Worm (Caenorhabditis elegans): ENCODE data around the gene T28A11.20.

The T28A11.20 gene

ce11 chrV:3273156-3273555 lies at the start of gene T28A11.20:
TSS of gene T28A11.20 (minus strand) at chrV:3273256.
- TF ChIP-seq T22C8.4 (GFP tag; IDR thresholded peaks at IDR 0.05) (no peak), ztf-23 (GFP tag; IDR thresholded peaks at IDR 0.05) (no peak), ref-1 (GFP tag; conservative IDR thresholded peaks at IDR 0.05) (no peak), ztf-29 (GFP tag; IDR thresholded peaks at IDR 0.05) (no peak), tab-1 (GFP tag; IDR thresholded peaks at IDR 0.05) (no peak), klf-2 (GFP tag; conservative IDR thresholded peaks at IDR 0.05) (no peak), flt-1 (GFP tag; IDR thresholded peaks at IDR 0.05) (no peak), cog-1 (tag; optimal IDR thresholded peaks at IDR 0.05) (no peak), med-1 (GFP tag; optimal IDR thresholded peaks at IDR 0.05; ENCODE audit: insufficient read depth) (no peak)

ce11 chrV:3320432-3320831 lies 47.4 kb upstream of the T28A11.20 start, which contains the start of gene C17B7.14:
TSS of gene C17B7.14 (minus strand) at chrV:3320532.
- TF ChIP-seq flt-1 (GFP tag; IDR thresholded peaks at IDR 0.05) (no peak), ztf-29 (GFP tag; IDR thresholded peaks at IDR 0.05) (no peak), tab-1 (GFP tag; IDR thresholded peaks at IDR 0.05) (no peak), ref-1 (GFP tag; conservative IDR thresholded peaks at IDR 0.05) (no peak), T22C8.4 (GFP tag; IDR thresholded peaks at IDR 0.05) (no peak), ztf-23 (GFP tag; IDR thresholded peaks at IDR 0.05) (no peak), med-1 (GFP tag; optimal IDR thresholded peaks at IDR 0.05; ENCODE audit: insufficient read depth) (no peak)

ce11 chrV:3320005-3320404 lies 46.9 kb upstream of the T28A11.20 start, which contains the start of gene F35F10.14:
TSS of gene F35F10.14 (minus strand) at chrV:3320105.
- TF ChIP-seq T22C8.4 (GFP tag; IDR thresholded peaks at IDR 0.05) (no peak), ref-1 (GFP tag; conservative IDR thresholded peaks at IDR 0.05) (no peak), ztf-29 (GFP tag; IDR thresholded peaks at IDR 0.05) (no peak), klf-2 (GFP tag; conservative IDR thresholded peaks at IDR 0.05) (no peak), med-1 (GFP tag; optimal IDR thresholded peaks at IDR 0.05; ENCODE audit: insufficient read depth) (no peak), ztf-23 (GFP tag; IDR thresholded peaks at IDR 0.05) (no peak), tab-1 (GFP tag; IDR thresholded peaks at IDR 0.05) (no peak), cog-1 (tag; optimal IDR thresholded peaks at IDR 0.05) (no peak), flt-1 (GFP tag; IDR thresholded peaks at IDR 0.05) (no peak)

- TF ChIP-seq ref-1 (GFP tag; conservative IDR thresholded peaks at IDR 0.05): no peak
- no peak for TF ChIP-seq T22C8.4 (GFP tag; IDR thresholded peaks at IDR 0.05)
- TF ChIP-seq ztf-29 (GFP tag; IDR thresholded peaks at IDR 0.05): no peak
- no peak for TF ChIP-seq flt-1 (GFP tag; IDR thresholded peaks at IDR 0.05)
- TF ChIP-seq tab-1 (GFP tag; IDR thresholded peaks at IDR 0.05): no peak
- TF ChIP-seq cog-1 (tag; optimal IDR thresholded peaks at IDR 0.05): no peak
Measured at ce11 chrV:3318975-3319374, 45.9 kb upstream of the T28A11.20 start, which contains the start of gene F35F10.13. TSS of gene F35F10.13 (minus strand) at chrV:3319075.

- TF ChIP-seq med-1 (GFP tag; optimal IDR thresholded peaks at IDR 0.05; ENCODE audit: insufficient read depth) (no peak), tab-1 (GFP tag; IDR thresholded peaks at IDR 0.05) (no peak), flt-1 (GFP tag; IDR thresholded peaks at IDR 0.05) (no peak), ztf-29 (GFP tag; IDR thresholded peaks at IDR 0.05) (no peak)
Measured at ce11 chrV:3316108-3316507, 43.1 kb upstream of the T28A11.20 start, which contains the start of gene F35F10.1. TSS of gene F35F10.1 (plus strand) at chrV:3316307.

- TF ChIP-seq cog-1 (tag; optimal IDR thresholded peaks at IDR 0.05) (no peak), klf-2 (GFP tag; conservative IDR thresholded peaks at IDR 0.05) (no peak), med-1 (GFP tag; optimal IDR thresholded peaks at IDR 0.05; ENCODE audit: insufficient read depth) (no peak), ztf-29 (GFP tag; IDR thresholded peaks at IDR 0.05) (no peak), ref-1 (GFP tag; conservative IDR thresholded peaks at IDR 0.05) (no peak), flt-1 (GFP tag; IDR thresholded peaks at IDR 0.05) (no peak), T22C8.4 (GFP tag; IDR thresholded peaks at IDR 0.05) (no peak), ztf-23 (GFP tag; IDR thresholded peaks at IDR 0.05) (no peak), tab-1 (GFP tag; IDR thresholded peaks at IDR 0.05) (no peak)
Measured at ce11 chrV:3315308-3315707, 42.3 kb upstream of the T28A11.20 start, which contains the start of gene arrd-19. TSS of gene arrd-19 (minus strand) at chrV:3315516.

ce11 chrV:3312067-3312666 lies 39.1 kb upstream of the T28A11.20 start, which contains the start of gene arrd-18:
TSS of gene arrd-18 (minus strand) at chrV:3312117.
- TF ChIP-seq flt-1 (GFP tag; IDR thresholded peaks at IDR 0.05): no peak
- TF ChIP-seq ztf-23 (GFP tag; IDR thresholded peaks at IDR 0.05): no peak
- TF ChIP-seq T22C8.4 (GFP tag; IDR thresholded peaks at IDR 0.05): no peak
- TF ChIP-seq ztf-29 (GFP tag; IDR thresholded peaks at IDR 0.05): no peak
- no peak for TF ChIP-seq cog-1 (tag; optimal IDR thresholded peaks at IDR 0.05)
- no peak for TF ChIP-seq tab-1 (GFP tag; IDR thresholded peaks at IDR 0.05)
- TF ChIP-seq klf-2 (GFP tag; conservative IDR thresholded peaks at IDR 0.05): no peak
- no peak for TF ChIP-seq med-1 (GFP tag; optimal IDR thresholded peaks at IDR 0.05; ENCODE audit: insufficient read depth)
- no peak for TF ChIP-seq ref-1 (GFP tag; conservative IDR thresholded peaks at IDR 0.05)

- TF ChIP-seq med-1 (GFP tag; optimal IDR thresholded peaks at IDR 0.05; ENCODE audit: insufficient read depth) (no peak), flt-1 (GFP tag; IDR thresholded peaks at IDR 0.05) (no peak), ref-1 (GFP tag; conservative IDR thresholded peaks at IDR 0.05) (no peak), cog-1 (tag; optimal IDR thresholded peaks at IDR 0.05) (no peak), ztf-29 (GFP tag; IDR thresholded peaks at IDR 0.05) (no peak), tab-1 (GFP tag; IDR thresholded peaks at IDR 0.05) (no peak)
Measured at ce11 chrV:3308169-3308568, 35.1 kb upstream of the T28A11.20 start, which contains the start of gene srbc-3. TSS of gene srbc-3 (plus strand) at chrV:3308469.

- TF ChIP-seq klf-2 (GFP tag; conservative IDR thresholded peaks at IDR 0.05) (no peak), cog-1 (tag; optimal IDR thresholded peaks at IDR 0.05) (no peak), ztf-29 (GFP tag; IDR thresholded peaks at IDR 0.05) (no peak), ztf-23 (GFP tag; IDR thresholded peaks at IDR 0.05) (no peak), ref-1 (GFP tag; conservative IDR thresholded peaks at IDR 0.05) (no peak)
Measured at ce11 chrV:3301898-3302297, 28.8 kb upstream of the T28A11.20 start, which contains the start of gene srbc-1. TSS of gene srbc-1 (minus strand) at chrV:3301998.

ce11 chrV:3299437-3299836 lies 26.4 kb upstream of the T28A11.20 start:
- TF ChIP-seq tab-1 (GFP tag; IDR thresholded peaks at IDR 0.05): no peak
- no peak for TF ChIP-seq ztf-23 (GFP tag; IDR thresholded peaks at IDR 0.05)
- TF ChIP-seq ztf-29 (GFP tag; IDR thresholded peaks at IDR 0.05): no peak
- no peak for TF ChIP-seq flt-1 (GFP tag; IDR thresholded peaks at IDR 0.05)
- TF ChIP-seq cog-1 (tag; optimal IDR thresholded peaks at IDR 0.05): no peak
- TF ChIP-seq ref-1 (GFP tag; conservative IDR thresholded peaks at IDR 0.05): no peak
- no peak for TF ChIP-seq T22C8.4 (GFP tag; IDR thresholded peaks at IDR 0.05)
- no peak for TF ChIP-seq med-1 (GFP tag; optimal IDR thresholded peaks at IDR 0.05; ENCODE audit: insufficient read depth)
